Fruit fly (Drosophila melanogaster) whole organism, embryonic: ENCODE data around the gene Coq7.
A peak's percentile ranks its signal among the peaks of the same experiment; 100 is the strongest.

Experiments
- Abd-B ChIP-seq: fragments of 200-800 bp; sonication (Bioruptor generic); optimal IDR thresholded peaks from 2 replicates; lab custom pipeline; 2018; ENCODE audit warnings: missing biosample characterization, mild to moderate bottlenecking, missing genetic modification characterization, moderate library complexity
- Atf3 ChIP-seq: fragments of 200-800 bp; sonication (Bioruptor generic); optimal IDR thresholded peaks from 3 replicates; lab custom pipeline; 2016; ENCODE audit warnings: missing biosample characterization, missing genetic modification characterization
- CG10366 ChIP-seq: fragments of 200-800 bp; sonication (Bioruptor generic); IDR thresholded peaks from 2 replicates; pipeline ENCODE4 v1.3.6; 2022; ENCODE audit warnings: missing biosample characterization, missing genetic modification characterization
- CG11398 ChIP-seq: fragments of 200-800 bp; sonication (Bioruptor generic); optimal IDR thresholded peaks from 2 replicates; lab custom pipeline; 2016; ENCODE audit warnings: missing biosample characterization, missing genetic modification characterization
- CG11456 ChIP-seq: fragments of 200-800 bp; sonication (Bioruptor generic); IDR thresholded peaks from 3 replicates; pipeline ENCODE4 v1.3.6; 2022; ENCODE audit warnings: missing biosample characterization, missing genetic modification characterization
- CG11696 ChIP-seq: fragments of 200-800 bp; sonication (Bioruptor generic); IDR thresholded peaks from 2 replicates; pipeline ENCODE4 v1.3.6; 2022; ENCODE audit warnings: missing biosample characterization, missing genetic modification characterization
- CG15011 ChIP-seq: fragments of 200-800 bp; sonication (Bioruptor generic); optimal IDR thresholded peaks from 3 replicates; lab custom pipeline; 2018; ENCODE audit warnings: missing biosample characterization, mild to moderate bottlenecking, missing genetic modification characterization
- CG15514 ChIP-seq: fragments of 200-800 bp; sonication (Bioruptor generic); optimal IDR thresholded peaks from 3 replicates; lab custom pipeline; 2017; ENCODE audit warnings: missing biosample characterization, missing genetic modification characterization, mild to moderate bottlenecking, moderate library complexity, missing genetic modification reagents
- CG17359 ChIP-seq: fragments of 200-800 bp; sonication (Bioruptor generic); optimal IDR thresholded peaks from 3 replicates; lab custom pipeline; 2018; ENCODE audit warnings: missing biosample characterization, mild to moderate bottlenecking, missing genetic modification characterization, moderate library complexity
- CG17385 ChIP-seq: fragments of 200-800 bp; sonication (Bioruptor generic); optimal IDR thresholded peaks from 3 replicates; lab custom pipeline; 2018; ENCODE audit warnings: missing biosample characterization, mild to moderate bottlenecking, missing genetic modification characterization
- CG1832 ChIP-seq: fragments of 200-800 bp; sonication (Bioruptor generic); optimal IDR thresholded peaks from 2 replicates; lab custom pipeline; 2017; ENCODE audit warnings: missing biosample characterization, mild to moderate bottlenecking, missing genetic modification characterization, inconsistent platforms
- CG3407 ChIP-seq: fragments of 200-800 bp; sonication (Bioruptor generic); optimal IDR thresholded peaks from 2 replicates; lab custom pipeline; 2018; ENCODE audit warnings: missing biosample characterization, mild to moderate bottlenecking, missing genetic modification characterization
- CG6175 ChIP-seq: fragments of 200-800 bp; sonication (Bioruptor generic); IDR thresholded peaks from 3 replicates; pipeline ENCODE4 v1.3.6; 2022; ENCODE audit warnings: missing biosample characterization, missing genetic modification characterization
- CG6272 ChIP-seq: fragments of 200-800 bp; sonication (Bioruptor generic); IDR thresholded peaks from 2 replicates; pipeline ENCODE4 v1.3.6; 2022; ENCODE audit warnings: missing biosample characterization, missing genetic modification characterization
- CG7928 ChIP-seq: fragments of 200-800 bp; sonication (Bioruptor generic); optimal IDR thresholded peaks from 2 replicates; lab custom pipeline; 2017; ENCODE audit warnings: missing biosample characterization, mild to moderate bottlenecking, missing genetic modification characterization
- CG8290 ChIP-seq, 3 experiments: fragments of 200-800 bp; sonication (Bioruptor generic); optimal IDR thresholded peaks; 2 replicates each; lab custom pipeline; 2016 to 2019; ENCODE audit warnings: missing biosample characterization in 3 of 3, missing genetic modification characterization in 3 of 3, mild to moderate bottlenecking in 2 of 3, moderate library complexity in 1 of 3
- CG8765 ChIP-seq: fragments of 200-800 bp; sonication (Bioruptor generic); IDR thresholded peaks from 2 replicates; pipeline ENCODE4 v1.3.6; 2022; ENCODE audit warnings: missing biosample characterization, missing genetic modification characterization
- Ets97D ChIP-seq: fragments of 200-800 bp; sonication (Bioruptor generic); optimal IDR thresholded peaks from 3 replicates; lab custom pipeline; 2016; ENCODE audit warnings: missing biosample characterization, missing genetic modification characterization
- Gsc ChIP-seq: fragments of 200-800 bp; sonication (Bioruptor generic); IDR thresholded peaks from 2 replicates; pipeline ENCODE4 v1.3.6; 2022; ENCODE audit warnings: missing biosample characterization, missing genetic modification characterization
- H2.0 ChIP-seq: fragments of 200-800 bp; sonication (Bioruptor generic); IDR thresholded peaks from 2 replicates; pipeline ENCODE4 v1.3.6; 2022; ENCODE audit warnings: missing biosample characterization, missing genetic modification characterization
- HLH54F ChIP-seq: fragments of 200-800 bp; sonication (Bioruptor generic); optimal IDR thresholded peaks from 3 replicates; lab custom pipeline; 2016; ENCODE audit warnings: missing biosample characterization, missing genetic modification characterization
- Med ChIP-seq: fragments of 200-800 bp; sonication (Bioruptor generic); peaks from one replicate; lab custom pipeline; 2016; ENCODE audit warnings: missing biosample characterization, missing genetic modification characterization, mild to moderate bottlenecking, inconsistent platforms, moderate library complexity
- NC2α ChIP-seq: fragments of 200-800 bp; sonication (Bioruptor generic); optimal IDR thresholded peaks from 2 replicates; lab custom pipeline; 2016; ENCODE audit warnings: missing biosample characterization, missing genetic modification characterization
- NC2β ChIP-seq: fragments of 200-800 bp; sonication (Bioruptor generic); optimal IDR thresholded peaks from 2 replicates; lab custom pipeline; 2016; ENCODE audit warnings: missing biosample characterization, missing genetic modification characterization
- Nf-YA ChIP-seq: fragments of 200-800 bp; sonication (Bioruptor generic); IDR thresholded peaks from 2 replicates; pipeline ENCODE4 v1.3.6; 2022; ENCODE audit warnings: missing biosample characterization, missing genetic modification characterization
- Poxn ChIP-seq: fragments of 200-800 bp; sonication (Bioruptor generic); IDR thresholded peaks from 2 replicates; pipeline ENCODE4 v1.3.6; 2022; ENCODE audit warnings: missing biosample characterization, missing genetic modification characterization
- Ptx1 ChIP-seq: fragments of 200-800 bp; sonication (Bioruptor generic); IDR thresholded peaks from 2 replicates; pipeline ENCODE4 v1.3.6; 2022; ENCODE audit warnings: missing biosample characterization, missing genetic modification characterization
- Scr ChIP-seq: fragments of 200-800 bp; sonication (Bioruptor generic); IDR thresholded peaks from 2 replicates; pipeline ENCODE4 v1.3.6; 2022; ENCODE audit warnings: missing biosample characterization, missing genetic modification characterization; ENCODE audit not compliant: partially characterized antibody
- Sin3A ChIP-seq: fragments of >200 bp; optimal IDR thresholded peaks from 2 replicates; lab custom pipeline; 2018
- cg ChIP-seq: fragments of 200-800 bp; sonication (Bioruptor generic); optimal IDR thresholded peaks from 3 replicates; lab custom pipeline; 2019; ENCODE audit warnings: missing biosample characterization, mild to moderate bottlenecking, missing genetic modification characterization, moderate library complexity
- crol ChIP-seq: fragments of 200-800 bp; sonication (Bioruptor generic); IDR thresholded peaks from 2 replicates; pipeline ENCODE4 v1.3.6; 2022; ENCODE audit warnings: missing biosample characterization, missing genetic modification characterization
- dan ChIP-seq: fragments of 200-800 bp; sonication (Bioruptor generic); IDR thresholded peaks from 2 replicates; pipeline ENCODE4 v1.3.6; 2022; ENCODE audit warnings: missing biosample characterization, missing genetic modification characterization
- emc ChIP-seq: fragments of 200-800 bp; sonication (Bioruptor generic); optimal IDR thresholded peaks from 2 replicates; lab custom pipeline; 2016; ENCODE audit warnings: missing biosample characterization, missing genetic modification characterization
- en ChIP-seq: fragments of 200-800 bp; sonication (Bioruptor generic); optimal IDR thresholded peaks from 2 replicates; lab custom pipeline; 2016; ENCODE audit warnings: missing biosample characterization, missing genetic modification characterization
- exex ChIP-seq: fragments of 200-800 bp; sonication (Bioruptor generic); optimal IDR thresholded peaks from 4 replicates; lab custom pipeline; 2018; ENCODE audit warnings: missing biosample characterization, mild to moderate bottlenecking, missing genetic modification characterization, moderate library complexity
- gcm2 ChIP-seq: fragments of 200-800 bp; sonication (Bioruptor generic); optimal IDR thresholded peaks from 2 replicates; lab custom pipeline; 2016; ENCODE audit warnings: missing biosample characterization, missing genetic modification characterization
- gfzf ChIP-seq: fragments of 200-800 bp; sonication (Bioruptor generic); optimal IDR thresholded peaks from 2 replicates; lab custom pipeline; 2016; ENCODE audit warnings: missing biosample characterization, mild to moderate bottlenecking, missing genetic modification characterization, moderate library complexity
- knrl ChIP-seq: fragments of 200-800 bp; sonication (Bioruptor generic); IDR thresholded peaks from 3 replicates; pipeline ENCODE4 v1.3.6; 2022; ENCODE audit warnings: missing biosample characterization, missing genetic modification characterization; ENCODE audit not compliant: partially characterized antibody
- lab ChIP-seq: fragments of 200-800 bp; sonication (Bioruptor generic); optimal IDR thresholded peaks from 3 replicates; lab custom pipeline; 2017; ENCODE audit warnings: missing biosample characterization, missing genetic modification characterization, mild to moderate bottlenecking, moderate library complexity, missing genetic modification reagents
- lola ChIP-seq, 3 experiments: fragments of >200 bp in 2 of 3; fragments of 200-800 bp in 1 of 3; sonication (Bioruptor generic) in 1 of 3; optimal IDR thresholded peaks; 2 replicates each; lab custom pipeline; 2017 to 2019; ENCODE audit warnings: missing biosample characterization in 3 of 3, missing genetic modification characterization in 3 of 3, mild to moderate bottlenecking in 1 of 3, moderate library complexity in 1 of 3
- maf-S ChIP-seq: fragments of 200-800 bp; sonication (Bioruptor generic); optimal IDR thresholded peaks from 2 replicates; lab custom pipeline; 2016; ENCODE audit warnings: missing biosample characterization, missing genetic modification characterization
- nmo ChIP-seq: fragments of 200-800 bp; sonication (Bioruptor generic); optimal IDR thresholded peaks from 2 replicates; lab custom pipeline; 2018; ENCODE audit warnings: missing biosample characterization, mild to moderate bottlenecking, missing genetic modification characterization, moderate library complexity
- pros ChIP-seq: fragments of 200-800 bp; sonication (Bioruptor generic); optimal IDR thresholded peaks from 3 replicates; lab custom pipeline; 2019; ENCODE audit warnings: missing biosample characterization, mild to moderate bottlenecking, missing genetic modification characterization, moderate library complexity
- sd ChIP-seq: fragments of 200-800 bp; sonication (Bioruptor generic); optimal IDR thresholded peaks from 3 replicates; lab custom pipeline; 2018; ENCODE audit warnings: missing biosample characterization, mild to moderate bottlenecking, missing genetic modification characterization, moderate library complexity
- ssp ChIP-seq: fragments of 200-800 bp; sonication (Bioruptor generic); IDR thresholded peaks from 2 replicates; pipeline ENCODE4 v1.3.6; 2022; ENCODE audit warnings: missing biosample characterization, missing genetic modification characterization
- tgo ChIP-seq: fragments of 200-800 bp; sonication (Bioruptor generic); IDR thresholded peaks from 3 replicates; pipeline ENCODE4 v1.3.6; 2022; ENCODE audit warnings: missing biosample characterization, missing genetic modification characterization
- tx ChIP-seq: fragments of 200-800 bp; sonication (Bioruptor generic); optimal IDR thresholded peaks from 2 replicates; lab custom pipeline; 2016; ENCODE audit warnings: missing biosample characterization, missing genetic modification characterization
- vfl ChIP-seq: fragments of 200-800 bp; sonication (Bioruptor generic); optimal IDR thresholded peaks from 2 replicates; lab custom pipeline; 2016; ENCODE audit warnings: missing biosample characterization, missing genetic modification characterization
- zen ChIP-seq: fragments of 200-800 bp; sonication (Bioruptor generic); optimal IDR thresholded peaks from 3 replicates; lab custom pipeline; 2018; ENCODE audit warnings: missing biosample characterization, mild to moderate bottlenecking, missing genetic modification characterization, moderate library complexity

Gene Coq7

DNA sequence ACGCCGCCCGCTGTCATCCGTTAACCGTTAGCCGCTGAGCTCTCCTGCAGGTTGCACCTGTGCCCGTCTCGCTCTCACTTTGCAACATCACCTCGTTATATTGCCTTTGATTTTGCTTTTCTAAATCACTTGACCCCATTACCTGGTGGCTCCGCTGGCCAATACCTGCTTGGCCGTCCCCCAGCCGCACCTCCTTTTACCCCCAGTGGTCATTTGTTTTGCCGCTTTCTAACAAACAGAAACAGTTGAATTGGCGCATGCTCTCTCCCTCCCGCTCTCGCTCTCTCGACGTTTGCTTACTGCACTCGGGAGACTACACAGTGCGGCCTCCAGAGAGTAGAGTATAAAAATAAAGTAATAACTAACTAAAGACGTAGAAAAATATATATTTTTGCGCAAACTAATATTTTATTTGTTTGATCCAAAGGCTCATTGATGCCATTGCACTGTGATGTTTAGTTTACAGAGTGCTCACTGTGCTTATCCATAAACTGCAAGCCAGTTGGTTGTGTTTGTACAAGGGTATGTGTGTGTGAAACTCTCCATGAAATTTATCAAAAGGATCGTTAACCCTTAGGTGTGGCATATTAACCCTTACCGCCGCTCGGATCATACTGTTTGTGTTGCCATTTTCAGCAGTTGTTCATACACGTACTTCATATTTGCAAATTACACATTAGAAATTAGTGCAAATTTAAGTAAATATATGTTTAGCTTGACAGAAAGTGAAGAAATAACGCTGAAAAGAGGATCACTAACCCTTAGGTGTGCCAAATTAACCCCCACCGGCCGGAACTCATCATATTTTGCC lies 33.7 kb downstream of the Coq7 start (continued):
- TF ChIP-seq vfl (GFP tag; lab: Kevin White, UChicago) (peak; percentile 33), nmo (peak; percentile 82), crol (GFP tag; lab: Robert Waterston, UW) (peak; percentile 47; the same call in 1 of the 2 replicates), HLH54F (GFP tag; lab: Kevin White, UChicago) (peak; percentile 70), CG11398 (peak; percentile 15), Scr (0 out of 2 replicates have a peak, but pooled peaks have one; percentile 8), Ets97D (GFP tag; lab: Kevin White, UChicago) (peak; percentile 41), maf-S (GFP tag; lab: Kevin White, UChicago) (no peak), dan (GFP tag; lab: Robert Waterston, UW) (peak; percentile 42; the same call in 1 of the 2 replicates), CG11696 (GFP tag; lab: Robert Waterston, UW) (peak; percentile 72), knrl (GFP tag; lab: Robert Waterston, UW) (no peak), CG10366 (GFP tag; lab: Robert Waterston, UW) (peak; percentile 89), CG1832 (peak; percentile 53), CG3407 (GFP tag; lab: Kevin White, UChicago) (no peak), pros (GFP tag; lab: Kevin White, UChicago) (no peak), CG17359 (tag; lab: Kevin White, UChicago) (peak; percentile 81), tx (peak; percentile 42), CG6175 (GFP tag; lab: Robert Waterston, UW) (peak; percentile 71; the same call in 2 of the 3 replicates), CG6272 (GFP tag; lab: Robert Waterston, UW) (peak; percentile 80), NC2β (GFP tag; lab: Kevin White, UChicago) (peak; percentile 56), Gsc (GFP tag; lab: Robert Waterston, UW) (peak; percentile 67; the same call in 1 of the 2 replicates), gfzf (GFP tag; lab: Kevin White, UChicago) (no peak), Atf3 (peak; percentile 66), CG8765 (GFP tag; lab: Robert Waterston, UW) (peak; percentile 82), Poxn (GFP tag; lab: Robert Waterston, UW) (peak; percentile 37; the same call in 1 of the 2 replicates), Med (GFP tag; lab: Kevin White, UChicago) (peak; percentile 96), gcm2 (GFP tag; lab: Kevin White, UChicago) (no peak), Ptx1 (GFP tag; lab: Robert Waterston, UW) (peak; percentile 90), CG17385 (GFP tag; lab: Kevin White, UChicago) (peak; percentile 52), CG8290 (GFP tag; optimal IDR thresholded peaks at IDR 0.05; lab: Kevin White, UChicago) (no peak), CG8290 (tag; optimal IDR thresholded peaks at IDR 0.05; lab: Kevin White, UChicago) (no peak), Abd-B (GFP tag; lab: Kevin White, UChicago) (peak; percentile 60), zen (tag; lab: Kevin White, UChicago) (peak; percentile 58), CG15011 (GFP tag; lab: Kevin White, UChicago) (no peak), lola (GFP tag; optimal IDR thresholded peaks at IDR 0.05; lab: Kevin White, UChicago) (peak in 1 of 3 experiments; percentile 73), H2.0 (GFP tag; lab: Robert Waterston, UW) (peak; percentile 87), sd (no peak), tgo (GFP tag; lab: Robert Waterston, UW) (peak; percentile 88), lab (peak; percentile 88), en (GFP tag; lab: Kevin White, UChicago) (no peak), CG11456 (peak; percentile 82), Sin3A (lab: Kevin White, UChicago) (no peak), exex (tag; lab: Kevin White, UChicago) (peak; percentile 23), NC2α (GFP tag; lab: Kevin White, UChicago) (peak; percentile 29), emc (GFP tag; lab: Kevin White, UChicago) (no peak), ssp (GFP tag; lab: Robert Waterston, UW) (peak; percentile 76), Nf-YA (GFP tag; lab: Robert Waterston, UW) (peak; percentile 79), CG7928 (GFP tag; lab: Kevin White, UChicago) (peak; percentile 1), CG15514 (peak; percentile 61), cg (peak; percentile 34)
